Worm (Caenorhabditis elegans): ENCODE results near the gene T24H7.2.
A peak's percentile ranks its signal among the peaks of the same experiment; 100 is the strongest.

T24H7.2 gene

DNA sequence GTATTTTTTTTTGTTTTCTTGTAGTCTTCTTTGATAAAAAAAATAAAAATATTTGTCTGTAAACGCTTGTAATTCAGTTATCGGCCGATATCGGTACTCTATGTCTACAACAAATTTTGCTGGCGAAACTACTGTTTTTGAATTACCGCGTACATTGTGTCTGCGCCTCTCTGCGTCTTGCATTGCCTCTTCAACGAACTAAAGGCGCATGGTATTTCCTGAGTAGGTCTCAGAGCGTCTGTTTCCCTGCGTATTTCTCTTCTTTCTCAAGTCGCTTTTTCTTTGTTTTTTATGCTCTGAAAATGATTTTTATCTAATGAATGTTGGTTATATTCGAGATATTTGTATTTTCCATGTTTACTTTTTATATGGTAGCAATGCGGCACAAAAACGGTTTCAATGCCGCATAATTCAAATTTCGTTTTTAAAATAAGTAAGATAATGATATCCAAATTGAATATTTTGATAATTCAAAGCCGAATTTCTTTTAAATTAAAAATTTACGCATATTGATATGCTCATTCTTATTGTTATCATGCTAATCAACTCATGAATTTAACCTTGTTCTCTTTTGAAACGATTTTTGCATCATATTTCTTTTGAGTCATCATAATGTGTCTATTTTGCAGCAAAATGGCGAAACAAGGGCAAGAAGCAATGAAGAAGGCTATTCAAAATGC lies 3.8 kb downstream of the T24H7.2 start, which contains the start of gene phb-2:
TSS of gene phb-2 (plus strand) at position 630 of the 680 bp plus-strand sequence.
- no peak for TF ChIP-seq ceh-9 (tag; optimal IDR thresholded peaks at IDR 0.05)
- no peak for TF ChIP-seq unc-62 (GFP tag; optimal IDR thresholded peaks at IDR 0.05)
- no peak for TF ChIP-seq nhr-28 (tag; optimal IDR thresholded peaks at IDR 0.05)
- peak; percentile 89 for TF ChIP-seq egl-5 (tag; optimal IDR thresholded peaks at IDR 0.05)
- peak; percentile 94 for TF ChIP-seq pha-4 (tag; optimal IDR thresholded peaks at IDR 0.05)
- TF ChIP-seq elt-2 (tag; optimal IDR thresholded peaks at IDR 0.05) = peak; percentile 51
- TF ChIP-seq mml-1 (tag; optimal IDR thresholded peaks at IDR 0.05) = no peak
- no peak for TF ChIP-seq ceh-16 (tag; optimal IDR thresholded peaks at IDR 0.05)
- no peak for TF ChIP-seq fos-1 (tag; optimal IDR thresholded peaks at IDR 0.05)
- peak; percentile 8 for TF ChIP-seq egl-27 (tag; optimal IDR thresholded peaks at IDR 0.05)
- TF ChIP-seq lsy-12 (tag; optimal IDR thresholded peaks at IDR 0.05) = no peak
- peak; percentile 53 for TF ChIP-seq ceh-28 (tag; optimal IDR thresholded peaks at IDR 0.05)
- TF ChIP-seq eor-1 (tag; optimal IDR thresholded peaks at IDR 0.05) = no peak
- TF ChIP-seq nhr-25 (tag; optimal IDR thresholded peaks at IDR 0.05) = peak; percentile 88
- TF ChIP-seq ztf-4 (tag; optimal IDR thresholded peaks at IDR 0.05) = no peak
- no peak for TF ChIP-seq nhr-12 (tag; optimal IDR thresholded peaks at IDR 0.05)
- peak; percentile 53 for TF ChIP-seq nhr-11 (tag; optimal IDR thresholded peaks at IDR 0.05)
- TF ChIP-seq lin-39 (tag; optimal IDR thresholded peaks at IDR 0.05) = peak; percentile 91
- TF ChIP-seq nhr-43 (tag; optimal IDR thresholded peaks at IDR 0.05; ENCODE audit: poor library complexity, severe bottlenecking) = peak; percentile 53
- TF ChIP-seq skn-1 (tag; optimal IDR thresholded peaks at IDR 0.05) = peak; percentile 72
- peak in 1 of 3 experiments; percentile 4 for TF ChIP-seq elt-3 (tag; optimal IDR thresholded peaks at IDR 0.05)
- TF ChIP-seq R02D3.7 (tag; optimal IDR thresholded peaks at IDR 0.05) = peak; percentile 20
- TF ChIP-seq ZK546.5 (tag; optimal IDR thresholded peaks at IDR 0.05) = no peak
- TF ChIP-seq zag-1 (tag; optimal IDR thresholded peaks at IDR 0.05) = no peak
- TF ChIP-seq fkh-2 (tag; optimal IDR thresholded peaks at IDR 0.05) = no peak
- peak; percentile 76 for TF ChIP-seq ama-1 (optimal IDR thresholded peaks at IDR 0.05)
- TF ChIP-seq mdl-1 (tag; optimal IDR thresholded peaks at IDR 0.05) = no peak
- peak; percentile 6 for TF ChIP-seq ceh-82 (tag; optimal IDR thresholded peaks at IDR 0.05)
- TF ChIP-seq unc-39 (tag; optimal IDR thresholded peaks at IDR 0.05) = no peak
- TF ChIP-seq nfya-1 (tag; optimal IDR thresholded peaks at IDR 0.05; ENCODE audit: insufficient read depth) = peak; percentile 90
- peak; percentile 71 for TF ChIP-seq hmg-11 (tag; optimal IDR thresholded peaks at IDR 0.05)
- TF ChIP-seq jun-1 (tag; optimal IDR thresholded peaks at IDR 0.05) = peak; percentile 18
- TF ChIP-seq nhr-237 (tag; optimal IDR thresholded peaks at IDR 0.05) = no peak
- no peak for TF ChIP-seq tbx-2 (tag; optimal IDR thresholded peaks at IDR 0.05)
- peak; percentile 11 for TF ChIP-seq pqm-1 (tag; optimal IDR thresholded peaks at IDR 0.05)
- TF ChIP-seq ztf-11 (tag; optimal IDR thresholded peaks at IDR 0.05) = no peak
- peak; percentile 77 for TF ChIP-seq nhr-23 (tag; optimal IDR thresholded peaks at IDR 0.05)
- no peak for TF ChIP-seq elt-1 (tag; optimal IDR thresholded peaks at IDR 0.05)
- TF ChIP-seq daf-12 (tag; optimal IDR thresholded peaks at IDR 0.05) = no peak
- peak; percentile 79 for TF ChIP-seq snpc-4 (tag; optimal IDR thresholded peaks at IDR 0.05)
- TF ChIP-seq aly-2 (tag; optimal IDR thresholded peaks at IDR 0.05) = no peak
- peak; percentile 84 for TF ChIP-seq lin-15B (tag; optimal IDR thresholded peaks at IDR 0.05)
- TF ChIP-seq nhr-76 (tag; optimal IDR thresholded peaks at IDR 0.05) = no peak

DNA sequence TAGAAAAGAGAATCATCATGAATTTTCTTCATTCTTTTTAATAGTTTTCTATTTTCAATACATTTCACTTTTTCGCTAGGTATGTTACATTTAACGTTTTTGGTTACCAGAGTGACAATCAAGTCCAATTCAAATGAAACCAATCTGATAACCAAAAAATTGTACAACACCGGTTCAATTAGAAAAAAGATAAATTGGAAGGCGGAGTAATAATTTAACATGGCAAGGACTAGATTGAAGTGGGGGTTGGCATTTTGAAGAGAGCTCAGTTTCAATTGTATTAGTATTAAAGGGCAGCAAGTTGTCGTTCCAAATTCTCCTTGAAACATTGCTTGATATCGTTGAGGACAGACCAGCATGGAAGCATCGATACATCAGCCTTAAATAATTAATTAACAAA lies 5.6 kb downstream of the T24H7.2 start:
- TF ChIP-seq ceh-9 (tag; optimal IDR thresholded peaks at IDR 0.05) (no peak), aly-2 (tag; optimal IDR thresholded peaks at IDR 0.05) (peak; percentile 14)
